Worm (Caenorhabditis elegans): ENCODE data around the gene T22B2.3.

DNA sequence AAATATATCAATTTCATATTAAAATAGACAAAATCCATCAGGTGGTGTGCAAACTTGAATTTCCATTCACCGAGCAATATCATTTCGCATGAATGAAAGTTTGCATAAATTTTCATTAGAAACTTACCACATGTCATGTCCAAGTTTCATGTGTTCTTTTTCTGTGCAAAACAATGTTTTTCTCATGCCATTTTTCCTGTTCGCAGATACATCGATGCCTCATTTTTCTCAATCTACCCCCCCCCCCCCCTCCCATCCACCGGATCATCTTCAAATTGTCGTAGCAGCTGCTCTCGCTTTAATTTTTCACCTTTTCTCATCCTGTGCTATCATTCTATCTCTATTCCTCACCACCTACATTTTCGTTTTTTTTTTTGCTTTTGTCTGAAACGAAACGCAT is 21.8 kb downstream of the T22B2.3 start, which contains the start of gene T19D2.3:
- TF ChIP-seq ztf-11 (tag; optimal IDR thresholded peaks at IDR 0.05) (no peak), lin-39 (tag; optimal IDR thresholded peaks at IDR 0.05) (no peak), crh-2 (tag; optimal IDR thresholded peaks at IDR 0.05) (no peak), mdl-1 (tag; optimal IDR thresholded peaks at IDR 0.05) (no peak), elt-3 (tag; optimal IDR thresholded peaks at IDR 0.05) (no peak), nhr-21 (tag; optimal IDR thresholded peaks at IDR 0.05) (no peak), F13H6.1 (tag; optimal IDR thresholded peaks at IDR 0.05) (no peak), Y55F3AM.14 (GFP tag; optimal IDR thresholded peaks at IDR 0.05) (no peak), aly-2 (tag; optimal IDR thresholded peaks at IDR 0.05) (no peak), lsy-2 (tag; optimal IDR thresholded peaks at IDR 0.05) (no peak), nhr-10 (tag; optimal IDR thresholded peaks at IDR 0.05) (no peak), unc-55 (GFP tag; optimal IDR thresholded peaks at IDR 0.05) (no peak), snpc-4 (tag; optimal IDR thresholded peaks at IDR 0.05) (no peak), skn-1 (tag; optimal IDR thresholded peaks at IDR 0.05) (no peak)
